Worm (Caenorhabditis elegans) whole organism, late embryonic: ENCODE data around the gene chkr-1.
"Not testable (repeated sequence)": the region's sequence is repeated elsewhere in the genome, so short reads cannot be mapped to it uniquely, and the experiment has no call there.

Source experiments
- C38D4.7 ChIP-seq: fragments of 200-800 bp; sonication (Bioruptor generic); optimal IDR thresholded peaks from 2 replicates; lab custom pipeline; 2018; ENCODE audit warnings: mild to moderate bottlenecking, missing genetic modification characterization, moderate library complexity, missing compliant biosample characterization
- K02D7.2 ChIP-seq: sonication (generic microtip); optimal IDR thresholded peaks from 2 replicates; lab custom pipeline; 2017; ENCODE audit warnings: mild to moderate bottlenecking, missing genetic modification characterization, missing compliant biosample characterization
- T23F11.4 ChIP-seq: fragments of 200-800 bp; sonication (Bioruptor generic); optimal IDR thresholded peaks from 2 replicates; lab custom pipeline; 2018; ENCODE audit warnings: mild to moderate bottlenecking, missing genetic modification characterization, missing compliant biosample characterization
- ama-1 ChIP-seq: fragments of 150-350 bp; optimal IDR thresholded peaks from 2 replicates; lab custom pipeline; 2014
- ceh-18 ChIP-seq: sonication (generic microtip); optimal IDR thresholded peaks from 2 replicates; lab custom pipeline; 2016; ENCODE audit warnings: missing genetic modification characterization, missing compliant biosample characterization
- ceh-2 ChIP-seq: sonication (generic microtip); optimal IDR thresholded peaks from 2 replicates; lab custom pipeline; 2016; ENCODE audit warnings: missing genotype, missing genetic modification characterization, missing compliant biosample characterization
- ceh-22 ChIP-seq: sonication (generic microtip); optimal IDR thresholded peaks from 2 replicates; lab custom pipeline; 2017; ENCODE audit warnings: missing biosample characterization, missing genetic modification characterization
- ceh-30 ChIP-seq: fragments of 150-350 bp; optimal IDR thresholded peaks from 2 replicates; lab custom pipeline; 2014; ENCODE audit warnings: missing biosample characterization, missing genetic modification characterization
- ceh-45 ChIP-seq: fragments of 200-800 bp; sonication (Bioruptor generic); IDR thresholded peaks from 2 replicates; pipeline ENCODE4 v1.3.6; 2022; ENCODE audit warnings: missing genetic modification reagents, missing genetic modification characterization, missing compliant biosample characterization
- ceh-9 ChIP-seq: sonication (generic microtip); optimal IDR thresholded peaks from 2 replicates; lab custom pipeline; 2016; ENCODE audit warnings: mild to moderate bottlenecking, missing genetic modification characterization, inconsistent platforms, missing compliant biosample characterization
- che-1 ChIP-seq: sonication (generic microtip); optimal IDR thresholded peaks from 2 replicates; lab custom pipeline; 2016; ENCODE audit warnings: mild to moderate bottlenecking, missing genetic modification characterization, missing compliant biosample characterization
- dve-1 ChIP-seq: sonication (generic microtip); optimal IDR thresholded peaks from 2 replicates; lab custom pipeline; 2017; ENCODE audit warnings: antibody characterized with exemption, mild to moderate bottlenecking, missing genetic modification characterization, missing compliant biosample characterization
- elt-2 ChIP-seq: sonication (generic microtip); optimal IDR thresholded peaks from 2 replicates; lab custom pipeline; 2016; ENCODE audit warnings: missing genetic modification reagents, missing genetic modification characterization, missing compliant biosample characterization
- elt-4 ChIP-seq: sonication (generic microtip); optimal IDR thresholded peaks from 2 replicates; lab custom pipeline; 2016; ENCODE audit warnings: missing genetic modification characterization, missing compliant biosample characterization
- ets-4 ChIP-seq: sonication (generic microtip); optimal IDR thresholded peaks from 2 replicates; lab custom pipeline; 2016; ENCODE audit warnings: missing genetic modification characterization, missing compliant biosample characterization
- fax-1 ChIP-seq: sonication (generic microtip); optimal IDR thresholded peaks from 2 replicates; lab custom pipeline; 2016; ENCODE audit warnings: missing genotype, missing genetic modification characterization, missing compliant biosample characterization
- fkh-10 ChIP-seq: fragments of 150-350 bp; optimal IDR thresholded peaks from 2 replicates; lab custom pipeline; 2014; ENCODE audit warnings: missing biosample characterization, missing genetic modification reagents, missing genetic modification characterization
- hlh-30 ChIP-seq: sonication (generic microtip); optimal IDR thresholded peaks from 2 replicates; lab custom pipeline; 2017; ENCODE audit warnings: antibody characterized with exemption, missing genetic modification characterization, missing compliant biosample characterization; ENCODE audit not compliant: insufficient read depth
- nhr-11 ChIP-seq: fragments of 150-350 bp; optimal IDR thresholded peaks from 2 replicates; lab custom pipeline; 2014; ENCODE audit warnings: missing biosample characterization, missing genetic modification characterization
- npax-4 ChIP-seq: sonication (generic microtip); optimal IDR thresholded peaks from 2 replicates; lab custom pipeline; 2016; ENCODE audit warnings: missing genetic modification characterization, missing compliant biosample characterization
- pag-3 ChIP-seq: sonication (generic microtip); optimal IDR thresholded peaks from 2 replicates; lab custom pipeline; 2016; ENCODE audit warnings: missing compliant biosample characterization, missing genetic modification characterization, borderline replicate concordance
- pax-1 ChIP-seq: fragments of 150-350 bp; optimal IDR thresholded peaks from 2 replicates; lab custom pipeline; 2014; ENCODE audit warnings: missing biosample characterization, missing genetic modification characterization
- pha-2 ChIP-seq: sonication (generic microtip); optimal IDR thresholded peaks from 2 replicates; lab custom pipeline; 2017; ENCODE audit warnings: mild to moderate bottlenecking, missing genetic modification characterization, missing compliant biosample characterization
- pqm-1 ChIP-seq: sonication (generic microtip); optimal IDR thresholded peaks from 2 replicates; lab custom pipeline; 2016; ENCODE audit warnings: missing genetic modification characterization, missing compliant biosample characterization
- pros-1 ChIP-seq: fragments of 150-350 bp; optimal IDR thresholded peaks from 2 replicates; lab custom pipeline; 2014; ENCODE audit warnings: missing biosample characterization, missing genetic modification reagents, missing genetic modification characterization
- sox-2 ChIP-seq: fragments of 200-800 bp; sonication (Bioruptor generic); IDR thresholded peaks from 2 replicates; pipeline ENCODE4 v1.3.6; 2022; ENCODE audit warnings: missing genetic modification reagents, missing genetic modification characterization, missing compliant biosample characterization
- syd-9 ChIP-seq: sonication (generic microtip); optimal IDR thresholded peaks from 2 replicates; lab custom pipeline; 2016; ENCODE audit warnings: mild to moderate bottlenecking, missing genetic modification characterization, moderate library complexity, missing compliant biosample characterization
- tbx-2 ChIP-seq: sonication (generic microtip); optimal IDR thresholded peaks from 2 replicates; lab custom pipeline; 2016; ENCODE audit warnings: missing genetic modification characterization, missing compliant biosample characterization
- tbx-7 ChIP-seq: sonication (generic microtip); optimal IDR thresholded peaks from 2 replicates; lab custom pipeline; 2016; ENCODE audit warnings: missing genotype, missing genetic modification characterization, missing compliant biosample characterization
- ttx-3 ChIP-seq: sonication (generic microtip); optimal IDR thresholded peaks from 2 replicates; lab custom pipeline; 2016; ENCODE audit warnings: missing genetic modification reagents, missing genetic modification characterization, missing compliant biosample characterization
- zip-5 ChIP-seq: sonication (generic microtip); optimal IDR thresholded peaks from 2 replicates; lab custom pipeline; 2016; ENCODE audit warnings: missing genetic modification characterization, missing compliant biosample characterization

The chkr-1 gene

ce11 chrX:182119-182741, at the start of gene chkr-1, which contains the start of gene T08D2.6:
TSS of gene chkr-1 (plus strand) at chrX:182691.
TSS of gene T08D2.6 (minus strand) at chrX:182169.
- TF ChIP-seq ceh-45 (GFP tag; lab: Robert Waterston, UW); ceh-18 (tag; lab: Kevin White, UChicago); ceh-9 (tag; lab: Kevin White, UChicago): not testable (repeated sequence)

ce11 chrX:141149-141548, 41.3 kb upstream of the chkr-1 start, which contains the start of gene Y73B3A.8:
TSS of gene Y73B3A.8 (minus strand) at chrX:141249.
- TF ChIP-seq syd-9 (tag; lab: Kevin White, UChicago) (no peak), hlh-30 (no peak), pax-1 (no peak), zip-5 (tag; lab: Kevin White, UChicago) (no peak), T23F11.4 (no peak), pag-3 (no peak), ceh-30 (tag; lab: Kevin White, UChicago) (no peak), ets-4 (tag; lab: Kevin White, UChicago) (no peak), pqm-1 (no peak), fkh-10 (GFP tag; lab: Kevin White, UChicago) (no peak), C38D4.7 (GFP tag; lab: Kevin White, UChicago) (no peak), tbx-7 (tag; lab: Kevin White, UChicago) (no peak), elt-2 (no peak), ceh-9 (tag; lab: Kevin White, UChicago) (no peak), ceh-22 (tag; lab: Kevin White, UChicago) (no peak), ama-1 (lab: Kevin White, UChicago) (no peak)

- peak; percentile 95 for TF ChIP-seq ceh-18 (tag; lab: Kevin White, UChicago)
- no peak for TF ChIP-seq ttx-3 (tag; lab: Kevin White, UChicago)
Measured at ce11 chrX:146832-147231, 35.7 kb upstream of the chkr-1 start.

- TF ChIP-seq pha-2 (tag; lab: Kevin White, UChicago), result no peak
- no peak for TF ChIP-seq tbx-7 (tag; lab: Kevin White, UChicago)
- no peak for TF ChIP-seq hlh-30
- no peak for TF ChIP-seq che-1 (tag; lab: Kevin White, UChicago)
- TF ChIP-seq tbx-2 (tag; lab: Kevin White, UChicago), result no peak
- no peak for TF ChIP-seq pros-1
- TF ChIP-seq ets-4 (tag; lab: Kevin White, UChicago), result no peak
- TF ChIP-seq syd-9 (tag; lab: Kevin White, UChicago), result no peak
- TF ChIP-seq elt-4, result no peak
- TF ChIP-seq pax-1, result no peak
- TF ChIP-seq C38D4.7 (GFP tag; lab: Kevin White, UChicago), result no peak
- TF ChIP-seq K02D7.2 (tag; lab: Kevin White, UChicago), result no peak
- no peak for TF ChIP-seq nhr-11 (tag; lab: Kevin White, UChicago)
- no peak for TF ChIP-seq npax-4
Measured at ce11 chrX:147824-148223, 34.7 kb upstream of the chkr-1 start, which contains the start of gene Y73B3A.11. TSS of gene Y73B3A.11 (plus strand) at chrX:148124.

ce11 chrX:163034-163433, 19.5 kb upstream of the chkr-1 start, which contains the start of gene tmed-12:
TSS of gene tmed-12 (minus strand) at chrX:163134.
- TF ChIP-seq ceh-2 (tag; lab: Kevin White, UChicago); dve-1 (tag; lab: Kevin White, UChicago); sox-2: not testable (repeated sequence)

- TF ChIP-seq C38D4.7 (GFP tag; lab: Kevin White, UChicago) (no peak), fax-1 (tag; lab: Kevin White, UChicago) (no peak)
- TF ChIP-seq, all 69 proteins: peak for 0
Measured at ce11 chrX:177075-177474, 5.4 kb upstream of the chkr-1 start, which contains the start of the genes T08D2.5 and T08D2.4. TSS of gene T08D2.5 (plus strand) at chrX:177375. TSS of gene T08D2.4 (plus strand) at chrX:177396.
